Worm (Caenorhabditis elegans) whole organism, young adult: ENCODE data around the gene hch-1.

Source experiments
- B0019.2 ChIP-seq: fragments of 200-800 bp; sonication (Bioruptor generic); conservative IDR thresholded peaks from 2 replicates; pipeline ENCODE4 v1.3.6; 2022; ENCODE audit warnings: missing genetic modification reagents, missing genetic modification characterization, missing compliant biosample characterization
- B0261.1 ChIP-seq: sonication (generic microtip); optimal IDR thresholded peaks from 2 replicates; lab custom pipeline; 2016; ENCODE audit warnings: mild to moderate bottlenecking, missing genetic modification characterization, moderate library complexity, missing compliant biosample characterization
- D2030.7 ChIP-seq: fragments of 200-800 bp; sonication (Bioruptor generic); IDR thresholded peaks from 2 replicates; pipeline ENCODE4 v1.3.6; 2022; ENCODE audit warnings: missing genetic modification reagents, missing genetic modification characterization, missing compliant biosample characterization
- F10E7.11 ChIP-seq: sonication (generic microtip); optimal IDR thresholded peaks from 2 replicates; lab custom pipeline; 2017; ENCODE audit warnings: mild to moderate bottlenecking, missing genetic modification characterization, moderate library complexity, missing compliant biosample characterization
- F33H1.4 ChIP-seq: fragments of 200-800 bp; sonication (Bioruptor generic); IDR thresholded peaks from 2 replicates; pipeline ENCODE4 v1.3.6; 2022; ENCODE audit warnings: missing genetic modification reagents, missing genetic modification characterization, missing compliant biosample characterization
- F57A8.1 ChIP-seq: fragments of 200-800 bp; sonication (Bioruptor generic); optimal IDR thresholded peaks from 2 replicates; lab custom pipeline; 2018; ENCODE audit warnings: mild to moderate bottlenecking, missing genetic modification characterization, moderate library complexity, missing compliant biosample characterization
- F57C9.4 ChIP-seq: sonication (generic microtip); optimal IDR thresholded peaks from 2 replicates; lab custom pipeline; 2017; ENCODE audit warnings: mild to moderate bottlenecking, missing genetic modification characterization, missing compliant biosample characterization
- K12H6.12 ChIP-seq: fragments of 200-800 bp; sonication (Bioruptor generic); optimal IDR thresholded peaks from 2 replicates; lab custom pipeline; 2018; ENCODE audit warnings: mild to moderate bottlenecking, missing genetic modification characterization, missing compliant biosample characterization
- akir-1 ChIP-seq: fragments of 200-800 bp; sonication (Bioruptor generic); optimal IDR thresholded peaks from 2 replicates; lab custom pipeline; 2018; ENCODE audit warnings: mild to moderate bottlenecking, missing genetic modification characterization, moderate library complexity, missing compliant biosample characterization
- aptf-3 ChIP-seq: fragments of 200-800 bp; sonication (Bioruptor generic); IDR thresholded peaks from 2 replicates; pipeline ENCODE4 v1.3.6; 2022; ENCODE audit warnings: missing genetic modification characterization, missing compliant biosample characterization
- ccch-3 ChIP-seq: fragments of 200-800 bp; sonication (Bioruptor generic); optimal IDR thresholded peaks from 2 replicates; lab custom pipeline; 2018; ENCODE audit warnings: mild to moderate bottlenecking, missing genetic modification characterization, missing compliant biosample characterization
- cebp-1 ChIP-seq, 2 experiments: fragments of 200-800 bp in 1 of 2; sonication (Bioruptor generic) in 1 of 2; sonication (generic microtip) in 1 of 2; IDR thresholded peaks in 1 of 2; optimal IDR thresholded peaks in 1 of 2; 2 replicates each; pipeline versions ENCODE4 v1.3.6 to Lab custom; 2017 to 2022; ENCODE audit warnings: missing compliant biosample characterization in 2 of 2, missing genetic modification characterization in 2 of 2, mild to moderate bottlenecking in 1 of 2, missing genetic modification reagents in 1 of 2, moderate library complexity in 1 of 2
- cebp-2 ChIP-seq: fragments of 200-800 bp; sonication (Bioruptor generic); IDR thresholded peaks from 2 replicates; pipeline ENCODE4 v1.3.6; 2022; ENCODE audit warnings: missing genetic modification characterization, missing compliant biosample characterization
- ceh-100 ChIP-seq: fragments of 200-800 bp; sonication (Bioruptor generic); IDR thresholded peaks from 2 replicates; pipeline ENCODE4 v1.3.6; 2022; ENCODE audit warnings: missing genetic modification reagents, missing genetic modification characterization, missing compliant biosample characterization
- ceh-91 ChIP-seq: fragments of 200-800 bp; sonication (Bioruptor generic); IDR thresholded peaks from 2 replicates; pipeline ENCODE4 v1.3.6; 2022; ENCODE audit warnings: missing genetic modification reagents, missing genetic modification characterization, missing compliant biosample characterization
- chd-7 ChIP-seq: sonication (generic microtip); optimal IDR thresholded peaks from 2 replicates; lab custom pipeline; 2016; ENCODE audit warnings: mild to moderate bottlenecking, missing genetic modification characterization, moderate library complexity, missing compliant biosample characterization
- efl-1 ChIP-seq: fragments of 150-350 bp; optimal IDR thresholded peaks from 2 replicates; lab custom pipeline; 2014; ENCODE audit warnings: missing biosample characterization, missing genetic modification reagents, missing genetic modification characterization
- ekl-4 ChIP-seq: fragments of 200-800 bp; sonication (Bioruptor generic); IDR thresholded peaks from 2 replicates; pipeline ENCODE4 v1.3.6; 2022; ENCODE audit warnings: missing genetic modification reagents, missing genetic modification characterization, missing compliant biosample characterization
- hlh-12 ChIP-seq: sonication (generic microtip); optimal IDR thresholded peaks from 2 replicates; lab custom pipeline; 2016; ENCODE audit warnings: missing genetic modification characterization, missing compliant biosample characterization
- hrde-1 ChIP-seq: sonication (generic microtip); optimal IDR thresholded peaks from 2 replicates; lab custom pipeline; 2016; ENCODE audit warnings: missing genetic modification characterization, mild to moderate bottlenecking, missing compliant biosample characterization, moderate library complexity, missing genotype, missing genetic modification reagents, borderline replicate concordance
- let-526 ChIP-seq: fragments of 200-800 bp; sonication (Bioruptor generic); IDR thresholded peaks from 2 replicates; pipeline ENCODE4 v1.3.6; 2022; ENCODE audit warnings: missing genetic modification reagents, missing genetic modification characterization, missing compliant biosample characterization
- lin-26 ChIP-seq: fragments of 200-800 bp; sonication (Bioruptor generic); IDR thresholded peaks from 2 replicates; pipeline ENCODE4 v1.3.6; 2022; ENCODE audit warnings: missing genetic modification reagents, missing genetic modification characterization, missing compliant biosample characterization
- mes-4 ChIP-seq: sonication (generic microtip); optimal IDR thresholded peaks from 2 replicates; lab custom pipeline; 2016; ENCODE audit warnings: missing genotype, missing genetic modification characterization, missing compliant biosample characterization
- mxl-1 ChIP-seq: sonication (generic microtip); optimal IDR thresholded peaks from 2 replicates; lab custom pipeline; 2016; ENCODE audit warnings: missing genetic modification characterization, missing compliant biosample characterization
- nfya-1 ChIP-seq: sonication (generic microtip); optimal IDR thresholded peaks from 2 replicates; lab custom pipeline; 2017; ENCODE audit warnings: antibody characterized with exemption, missing compliant biosample characterization, missing genetic modification characterization, borderline replicate concordance; ENCODE audit not compliant: insufficient read depth
- nfya-2 ChIP-seq: fragments of 200-800 bp; sonication (Bioruptor generic); IDR thresholded peaks from 2 replicates; pipeline ENCODE4 v1.3.6; 2022; ENCODE audit warnings: missing genetic modification reagents, missing genetic modification characterization, missing compliant biosample characterization
- nhr-179 ChIP-seq: sonication (generic microtip); optimal IDR thresholded peaks from 2 replicates; lab custom pipeline; 2016; ENCODE audit warnings: mild to moderate bottlenecking, missing genetic modification characterization, missing compliant biosample characterization
- nhr-80 ChIP-seq: sonication (generic microtip); optimal IDR thresholded peaks from 2 replicates; lab custom pipeline; 2016; ENCODE audit warnings: missing genetic modification characterization, missing compliant biosample characterization
- rec-8 ChIP-seq, 2 experiments: sonication (generic microtip); optimal IDR thresholded peaks; 2 replicates each; lab custom pipeline; 2016; ENCODE audit warnings: mild to moderate bottlenecking in 2 of 2, missing genetic modification characterization in 2 of 2, missing genetic modification reagents in 2 of 2, missing genotype in 2 of 2, missing biosample characterization in 1 of 2, missing compliant biosample characterization in 1 of 2, moderate library complexity in 1 of 2
- sdz-38 ChIP-seq: sonication (generic microtip); optimal IDR thresholded peaks from 2 replicates; lab custom pipeline; 2016; ENCODE audit warnings: missing genotype, missing genetic modification characterization, missing compliant biosample characterization
- snpc-1.3 ChIP-seq: sonication (generic microtip); optimal IDR thresholded peaks from 2 replicates; lab custom pipeline; 2017; ENCODE audit warnings: missing genetic modification characterization, mild to moderate bottlenecking, missing compliant biosample characterization, antibody characterized with exemption, moderate library complexity, missing genotype, missing genetic modification reagents; ENCODE audit not compliant: insufficient read depth
- somi-1 ChIP-seq: fragments of 200-800 bp; sonication (Bioruptor generic); optimal IDR thresholded peaks from 2 replicates; lab custom pipeline; 2018; ENCODE audit warnings: mild to moderate bottlenecking, missing genetic modification characterization, missing compliant biosample characterization
- sptf-2 ChIP-seq: fragments of 200-800 bp; sonication (Bioruptor generic); optimal IDR thresholded peaks from 2 replicates; lab custom pipeline; 2018; ENCODE audit warnings: mild to moderate bottlenecking, missing genetic modification characterization, missing compliant biosample characterization
- unc-130 ChIP-seq: sonication (generic microtip); optimal IDR thresholded peaks from 2 replicates; lab custom pipeline; 2016; ENCODE audit warnings: missing genetic modification reagents, missing genetic modification characterization, missing compliant biosample characterization
- ztf-18 ChIP-seq: sonication (generic microtip); optimal IDR thresholded peaks from 2 replicates; lab custom pipeline; 2016; ENCODE audit warnings: missing genotype, mild to moderate bottlenecking, missing genetic modification characterization, missing compliant biosample characterization
- ztf-22 ChIP-seq: fragments of 200-800 bp; sonication (Bioruptor generic); optimal IDR thresholded peaks from 2 replicates; lab custom pipeline; 2018; ENCODE audit warnings: mild to moderate bottlenecking, missing genetic modification characterization, moderate library complexity, missing compliant biosample characterization
- ztf-26 ChIP-seq: sonication (generic microtip); optimal IDR thresholded peaks from 2 replicates; lab custom pipeline; 2017; ENCODE audit warnings: missing genetic modification characterization, missing compliant biosample characterization
- ztf-6 ChIP-seq: fragments of 200-800 bp; sonication (Bioruptor generic); IDR thresholded peaks from 2 replicates; pipeline ENCODE4 v1.3.6; 2022; ENCODE audit warnings: missing genetic modification reagents, missing genetic modification characterization, missing compliant biosample characterization

The hch-1 gene

ce11 chrX:14678983-14679382 is 20.8 kb downstream of the hch-1 start (continued):
- TF ChIP-seq snpc-1.3 (peak; percentile 44), B0261.1 (tag; lab: Kevin White, UChicago) (peak; percentile 71), efl-1 (GFP tag; lab: Kevin White, UChicago) (peak; percentile 10)

ce11 chrX:14674028-14674427 is 25.7 kb downstream of the hch-1 start, which contains the start of gene slt-1:
TSS of gene slt-1 (plus strand) at chrX:14674328.
- TF ChIP-seq akir-1 (GFP tag; lab: Kevin White, UChicago) (no peak), ccch-3 (GFP tag; lab: Kevin White, UChicago) (no peak), let-526 (no peak), ceh-100 (GFP tag; lab: Robert Waterston, UW) (no peak), lin-26 (GFP tag; lab: Robert Waterston, UW) (no peak), ztf-22 (GFP tag; lab: Kevin White, UChicago) (no peak), rec-8 (tag; optimal IDR thresholded peaks at IDR 0.05; lab: Kevin White, UChicago) (no peak), hrde-1 (tag; lab: Kevin White, UChicago) (no peak), unc-130 (GFP tag; lab: Kevin White, UChicago) (no peak), sptf-2 (no peak), somi-1 (GFP tag; lab: Kevin White, UChicago) (no peak), cebp-2 (no peak), B0019.2 (no peak), ceh-91 (no peak), nfya-1 (tag; lab: Kevin White, UChicago) (no peak), sdz-38 (tag; lab: Kevin White, UChicago) (no peak), aptf-3 (GFP tag; lab: Robert Waterston, UW) (no peak), mxl-1 (no peak), ztf-26 (tag; lab: Kevin White, UChicago) (no peak), mes-4 (tag; lab: Kevin White, UChicago) (no peak)

- TF ChIP-seq nfya-2 (no peak), chd-7 (tag; lab: Kevin White, UChicago) (no peak), ztf-18 (tag; lab: Kevin White, UChicago) (no peak), F57A8.1 (GFP tag; lab: Kevin White, UChicago) (no peak), F33H1.4 (GFP tag; lab: Robert Waterston, UW) (no peak), ztf-26 (tag; lab: Kevin White, UChicago) (no peak), D2030.7 (GFP tag; lab: Robert Waterston, UW) (no peak), ztf-6 (GFP tag; lab: Robert Waterston, UW) (no peak), F57C9.4 (no peak), K12H6.12 (no peak), nhr-80 (tag; lab: Kevin White, UChicago) (no peak), nhr-179 (tag; lab: Kevin White, UChicago) (no peak), hlh-12 (tag; lab: Kevin White, UChicago) (no peak), ekl-4 (no peak), F10E7.11 (tag; lab: Kevin White, UChicago) (no peak), cebp-1 (GFP tag; IDR thresholded peaks at IDR 0.05; lab: Robert Waterston, UW) (no peak), cebp-1 (tag; optimal IDR thresholded peaks at IDR 0.05; lab: Kevin White, UChicago) (no peak)
These were observed 28.5 kb downstream of the hch-1 start for ce11 chrX:14671300-14671699.
